Fruit fly (Drosophila melanogaster) whole organism, prepupa: ENCODE results near the gene CG4565.

ENCODE experiments used
- Blimp-1 ChIP-seq: fragments of 200-800 bp; sonication (Bioruptor generic); optimal IDR thresholded peaks from 3 replicates; lab custom pipeline; 2017; ENCODE audit warnings: missing biosample characterization, missing genetic modification characterization, mild to moderate bottlenecking, moderate library complexity, missing genetic modification reagents
- CG10631 ChIP-seq: fragments of 200-800 bp; sonication (Bioruptor generic); optimal IDR thresholded peaks from 2 replicates; lab custom pipeline; 2016; ENCODE audit warnings: missing biosample characterization, missing genetic modification characterization
- CG10669 ChIP-seq: fragments of 200-800 bp; sonication (Bioruptor generic); optimal IDR thresholded peaks from 3 replicates; lab custom pipeline; 2018; ENCODE audit warnings: missing biosample characterization, mild to moderate bottlenecking, missing genetic modification characterization, moderate library complexity
- CG11902 ChIP-seq: fragments of 200-800 bp; sonication (Bioruptor generic); optimal IDR thresholded peaks from 3 replicates; lab custom pipeline; 2016; ENCODE audit warnings: missing biosample characterization, missing genetic modification characterization
- CG15336 ChIP-seq: fragments of 200-800 bp; sonication (Bioruptor generic); IDR thresholded peaks from 2 replicates; pipeline ENCODE4 v1.3.6; 2022; ENCODE audit warnings: missing biosample characterization, missing genetic modification characterization
- CG3032 ChIP-seq: fragments of 200-800 bp; optimal IDR thresholded peaks from 2 replicates; lab custom pipeline; 2019; ENCODE audit warnings: missing biosample characterization, mild to moderate bottlenecking, missing genetic modification characterization, moderate library complexity
- CG31627 ChIP-seq: fragments of 200-800 bp; sonication (Bioruptor generic); optimal IDR thresholded peaks from 3 replicates; lab custom pipeline; 2016; ENCODE audit warnings: missing biosample characterization, missing genetic modification characterization
- CG32006 ChIP-seq: fragments of 200-800 bp; sonication (Bioruptor generic); optimal IDR thresholded peaks from 3 replicates; lab custom pipeline; 2017; ENCODE audit warnings: missing biosample characterization, mild to moderate bottlenecking, missing genetic modification characterization
- CG34406 ChIP-seq: fragments of 200-800 bp; sonication (Bioruptor generic); optimal IDR thresholded peaks from 3 replicates; lab custom pipeline; 2016; ENCODE audit warnings: missing biosample characterization, missing genetic modification characterization
- CG3919 ChIP-seq: fragments of 200-800 bp; sonication (Bioruptor generic); optimal IDR thresholded peaks from 3 replicates; lab custom pipeline; 2016; ENCODE audit warnings: missing biosample characterization, missing genetic modification characterization
- CG6163 ChIP-seq: fragments of 200-800 bp; sonication (Bioruptor generic); IDR thresholded peaks from 3 replicates; pipeline ENCODE4 v1.3.6; 2022; ENCODE audit warnings: missing biosample characterization, missing genetic modification characterization
- CG6276 ChIP-seq: fragments of 200-800 bp; sonication (Bioruptor generic); optimal IDR thresholded peaks from 2 replicates; lab custom pipeline; 2017; ENCODE audit warnings: missing biosample characterization, mild to moderate bottlenecking, missing genetic modification characterization
- CG6792 ChIP-seq: fragments of 200-800 bp; sonication (Bioruptor generic); optimal IDR thresholded peaks from 3 replicates; lab custom pipeline; 2016; ENCODE audit warnings: missing biosample characterization, missing genetic modification characterization
- CG6808 ChIP-seq: fragments of 200-800 bp; sonication (Bioruptor generic); optimal IDR thresholded peaks from 3 replicates; lab custom pipeline; 2017; ENCODE audit warnings: missing biosample characterization, missing genetic modification characterization, mild to moderate bottlenecking, moderate library complexity, missing genetic modification reagents
- CG6854 ChIP-seq: fragments of 200-800 bp; sonication (Bioruptor generic); optimal IDR thresholded peaks from 2 replicates; lab custom pipeline; 2017; ENCODE audit warnings: missing biosample characterization, mild to moderate bottlenecking, missing genetic modification characterization
- CG8119 ChIP-seq: fragments of 200-800 bp; sonication (Bioruptor generic); IDR thresholded peaks from 3 replicates; pipeline ENCODE4 v1.3.6; 2022; ENCODE audit warnings: missing biosample characterization, missing genetic modification characterization
- CG8632 ChIP-seq: fragments of 200-800 bp; sonication (Bioruptor generic); optimal IDR thresholded peaks from 3 replicates; lab custom pipeline; 2016; ENCODE audit warnings: missing biosample characterization, missing genetic modification characterization
- Eip75B ChIP-seq: fragments of 200-800 bp; sonication (Bioruptor generic); optimal IDR thresholded peaks from 3 replicates; lab custom pipeline; 2016; ENCODE audit warnings: missing biosample characterization, missing genetic modification characterization
- Eip78C ChIP-seq: fragments of 200-800 bp; sonication (Bioruptor generic); peaks from one replicate; lab custom pipeline; 2016; ENCODE audit warnings: missing biosample characterization, missing genetic modification characterization
- Ets21C ChIP-seq: fragments of 200-800 bp; sonication (Bioruptor generic); optimal IDR thresholded peaks from 3 replicates; lab custom pipeline; 2016; ENCODE audit warnings: missing biosample characterization, missing genetic modification characterization
- Ets96B ChIP-seq: fragments of 200-800 bp; optimal IDR thresholded peaks from 2 replicates; lab custom pipeline; 2019; ENCODE audit warnings: missing biosample characterization, mild to moderate bottlenecking, missing genetic modification characterization, moderate library complexity
- Gug ChIP-seq: fragments of 200-800 bp; sonication (Bioruptor generic); IDR thresholded peaks from 2 replicates; pipeline ENCODE4 v1.3.6; 2022; ENCODE audit warnings: missing biosample characterization, missing genetic modification characterization
- Hr38 ChIP-seq: sonication (Bioruptor generic); optimal IDR thresholded peaks from 2 replicates; lab custom pipeline; 2016; ENCODE audit warnings: missing biosample characterization, missing genetic modification characterization
- Hr39 ChIP-seq: fragments of 200-800 bp; sonication (Bioruptor generic); optimal IDR thresholded peaks from 2 replicates; lab custom pipeline; 2016; ENCODE audit warnings: missing biosample characterization, missing genetic modification characterization
- Lpt ChIP-seq: fragments of 200-800 bp; sonication (Bioruptor generic); optimal IDR thresholded peaks from 3 replicates; lab custom pipeline; 2016; ENCODE audit warnings: missing biosample characterization, missing genetic modification characterization
- Met ChIP-seq: fragments of 200-800 bp; sonication (Bioruptor generic); optimal IDR thresholded peaks from 3 replicates; lab custom pipeline; 2016; ENCODE audit warnings: missing biosample characterization, missing genetic modification characterization
- OdsH ChIP-seq: fragments of 200-800 bp; sonication (Bioruptor generic); optimal IDR thresholded peaks from 3 replicates; lab custom pipeline; 2016; ENCODE audit warnings: missing biosample characterization, missing genetic modification characterization
- Sox15 ChIP-seq: fragments of 200-800 bp; sonication (Bioruptor generic); optimal IDR thresholded peaks from 3 replicates; lab custom pipeline; 2016; ENCODE audit warnings: missing biosample characterization, missing genetic modification characterization
- achi ChIP-seq: fragments of 200-800 bp; sonication (Bioruptor generic); optimal IDR thresholded peaks from 3 replicates; lab custom pipeline; 2016; ENCODE audit warnings: missing biosample characterization, missing genetic modification characterization
- acj6 ChIP-seq: fragments of 200-800 bp; sonication (Bioruptor generic); optimal IDR thresholded peaks from 3 replicates; lab custom pipeline; 2016; ENCODE audit warnings: missing biosample characterization, missing genetic modification characterization
- cyc ChIP-seq: fragments of 200-800 bp; sonication (Bioruptor generic); optimal IDR thresholded peaks from 3 replicates; lab custom pipeline; 2016; ENCODE audit warnings: missing biosample characterization, missing genetic modification characterization
- dac ChIP-seq: fragments of 200-800 bp; sonication (Bioruptor generic); optimal IDR thresholded peaks from 2 replicates; lab custom pipeline; 2017; ENCODE audit warnings: missing biosample characterization, mild to moderate bottlenecking, missing genetic modification characterization
- dsx ChIP-seq: fragments of 200-800 bp; optimal IDR thresholded peaks from 3 replicates; lab custom pipeline; 2019; ENCODE audit warnings: missing biosample characterization, mild to moderate bottlenecking, missing genetic modification characterization, moderate library complexity; ENCODE audit not compliant: poor library complexity, severe bottlenecking
- eg ChIP-seq: fragments of 200-800 bp; sonication (Bioruptor generic); IDR thresholded peaks from 3 replicates; pipeline ENCODE4 v1.3.6; 2022; ENCODE audit warnings: missing biosample characterization, missing genetic modification characterization
- esn ChIP-seq: fragments of 200-800 bp; sonication (Bioruptor generic); optimal IDR thresholded peaks from 2 replicates; lab custom pipeline; 2016; ENCODE audit warnings: missing biosample characterization, mild to moderate bottlenecking, missing genetic modification characterization, moderate library complexity
- fd59A ChIP-seq: fragments of 200-800 bp; sonication (Bioruptor generic); optimal IDR thresholded peaks from 2 replicates; lab custom pipeline; 2017; ENCODE audit warnings: missing biosample characterization, mild to moderate bottlenecking, missing genetic modification characterization, missing genetic modification reagents
- fd85E ChIP-seq: fragments of 200-800 bp; sonication (Bioruptor generic); optimal IDR thresholded peaks from 3 replicates; lab custom pipeline; 2016; ENCODE audit warnings: missing biosample characterization, missing genetic modification characterization
- lz ChIP-seq: fragments of 200-800 bp; sonication (Bioruptor generic); optimal IDR thresholded peaks from 3 replicates; lab custom pipeline; 2016; ENCODE audit warnings: missing biosample characterization, missing genetic modification characterization
- pdm3 ChIP-seq: fragments of 200-800 bp; sonication (Bioruptor generic); optimal IDR thresholded peaks from 3 replicates; lab custom pipeline; 2016; ENCODE audit warnings: missing biosample characterization, missing genetic modification characterization
- ss ChIP-seq, 2 experiments: fragments of 200-800 bp; sonication (Bioruptor generic); optimal IDR thresholded peaks; 2 replicates in 1 of 2; 3 replicates in 1 of 2; lab custom pipeline; 2017 to 2018; ENCODE audit warnings: mild to moderate bottlenecking in 2 of 2, missing biosample characterization in 2 of 2, missing genetic modification characterization in 2 of 2, moderate library complexity in 1 of 2
- svp ChIP-seq: fragments of 200-800 bp; sonication (Bioruptor generic); peaks from one replicate; lab custom pipeline; 2016; ENCODE audit warnings: missing biosample characterization, missing genetic modification characterization
- vri ChIP-seq: fragments of 200-800 bp; sonication (Bioruptor generic); optimal IDR thresholded peaks from 3 replicates; lab custom pipeline; 2016; ENCODE audit warnings: missing biosample characterization, mild to moderate bottlenecking, missing genetic modification characterization

CG4565 gene

DNA sequence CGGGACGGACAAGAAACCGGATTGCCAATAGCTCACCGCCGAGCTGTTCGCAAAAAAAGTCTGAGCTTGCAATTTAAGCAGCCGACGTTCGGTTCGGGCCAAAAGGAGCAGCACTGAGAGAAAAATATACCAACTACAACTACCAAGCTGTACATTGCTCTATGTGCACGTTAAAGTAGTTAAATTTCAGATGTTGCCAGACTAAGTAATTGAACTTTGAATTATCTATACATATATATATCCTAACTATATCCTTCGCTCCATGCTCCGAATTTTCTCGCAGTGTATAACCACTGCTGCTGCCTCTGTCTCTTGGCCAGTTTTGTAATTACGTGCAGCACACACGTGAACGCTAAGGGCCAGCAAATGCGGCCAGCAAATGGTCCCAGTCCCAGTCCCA, 17.6 kb upstream of the CG4565 start (continued):
- TF ChIP-seq CG15336 (GFP tag; lab: Robert Waterston, UW) (peak; percentile 97), esn (GFP tag; lab: Kevin White, UChicago) (peak; percentile 96), cyc (GFP tag; lab: Kevin White, UChicago) (peak; percentile 95), Ets96B (peak; percentile 95), fd59A (peak; percentile 93), Gug (GFP tag; lab: Robert Waterston, UW) (peak; percentile 88), CG8632 (GFP tag; lab: Kevin White, UChicago) (peak; percentile 95), CG6792 (GFP tag; lab: Kevin White, UChicago) (peak; percentile 97), Met (GFP tag; lab: Kevin White, UChicago) (peak; percentile 94), Blimp-1 (peak; percentile 88), dac (GFP tag; lab: Kevin White, UChicago) (peak; percentile 92), CG6276 (GFP tag; lab: Kevin White, UChicago) (peak; percentile 95), CG6808 (GFP tag; lab: Kevin White, UChicago) (peak; percentile 96), Ets21C (peak; percentile 86), eg (GFP tag; lab: Robert Waterston, UW) (peak; percentile 97)

DNA sequence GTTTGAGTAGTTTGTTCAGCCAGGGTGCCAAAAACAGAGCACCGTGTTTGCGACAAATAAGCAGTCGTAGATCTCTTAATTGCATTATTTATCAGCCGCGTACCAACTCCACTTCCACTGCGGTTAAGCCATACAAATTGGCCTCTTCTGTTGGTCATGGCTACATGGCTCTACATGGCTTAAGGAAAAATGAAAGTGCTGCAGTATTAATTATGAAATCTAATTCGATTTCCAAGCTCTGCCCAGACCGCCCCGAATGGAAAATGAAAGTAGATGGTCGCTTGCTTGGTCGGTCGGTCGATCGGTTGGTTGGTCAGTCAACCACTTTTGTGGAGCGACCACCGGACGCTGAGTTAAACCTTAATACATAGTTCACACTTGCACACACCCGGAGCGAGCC, 15.6 kb upstream of the CG4565 start:
- TF ChIP-seq dsx (GFP tag; lab: Kevin White, UChicago) (no peak), Lpt (GFP tag; lab: Kevin White, UChicago) (no peak), CG31627 (no peak)

DNA sequence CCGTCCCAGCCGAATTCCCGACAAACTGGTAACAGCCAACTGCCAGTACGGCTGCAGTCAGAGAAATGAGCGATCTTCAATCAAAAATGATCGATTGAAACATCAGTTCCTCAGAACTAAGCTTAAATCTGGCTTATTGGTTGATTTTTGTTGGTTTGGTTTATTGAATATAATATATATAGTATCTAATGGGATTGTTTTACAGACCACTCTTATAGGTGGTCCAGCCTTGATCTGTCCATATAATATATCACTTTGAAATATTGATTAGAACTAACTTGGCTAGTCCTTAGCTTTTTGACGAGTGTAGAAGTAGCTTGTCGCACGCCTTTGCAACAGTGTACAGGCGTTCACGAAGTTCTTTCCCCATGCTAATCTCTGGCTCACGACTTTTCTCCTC, 10.1 kb upstream of the CG4565 start:
- TF ChIP-seq Ets96B (peak; percentile 31), Lpt (GFP tag; lab: Kevin White, UChicago) (no peak), fd59A (peak; percentile 16), acj6 (peak; percentile 19), ss (GFP tag; optimal IDR thresholded peaks at IDR 0.05; lab: Kevin White, UChicago) (peak; percentile 4 to 31), CG6808 (GFP tag; lab: Kevin White, UChicago) (peak; percentile 44), lz (GFP tag; lab: Kevin White, UChicago) (no peak), CG32006 (peak; percentile 48), Eip75B (GFP tag; lab: Kevin White, UChicago) (no peak), Ets21C (no peak), dsx (GFP tag; lab: Kevin White, UChicago) (peak; percentile 61), CG10631 (GFP tag; lab: Kevin White, UChicago) (peak; percentile 28), achi (GFP tag; lab: Kevin White, UChicago) (peak; percentile 20), CG15336 (GFP tag; lab: Robert Waterston, UW) (0 out of 2 replicates have a peak, but pooled peaks have one; percentile 12), CG3919 (GFP tag; lab: Kevin White, UChicago) (peak; percentile 24), Hr39 (GFP tag; lab: Kevin White, UChicago) (no peak), Hr38 (GFP tag; lab: Kevin White, UChicago) (no peak), Eip78C (GFP tag; lab: Kevin White, UChicago) (peak; percentile 70), CG11902 (GFP tag; lab: Kevin White, UChicago) (no peak), vri (no peak), CG10669 (GFP tag; lab: Kevin White, UChicago) (peak; percentile 30), CG34406 (GFP tag; lab: Kevin White, UChicago) (no peak), CG3032 (peak; percentile 58), CG6163 (GFP tag; lab: Robert Waterston, UW) (no peak), CG6792 (GFP tag; lab: Kevin White, UChicago) (no peak), Met (GFP tag; lab: Kevin White, UChicago) (no peak)
- TF ChIP-seq, all 60 proteins: peak for 14

DNA sequence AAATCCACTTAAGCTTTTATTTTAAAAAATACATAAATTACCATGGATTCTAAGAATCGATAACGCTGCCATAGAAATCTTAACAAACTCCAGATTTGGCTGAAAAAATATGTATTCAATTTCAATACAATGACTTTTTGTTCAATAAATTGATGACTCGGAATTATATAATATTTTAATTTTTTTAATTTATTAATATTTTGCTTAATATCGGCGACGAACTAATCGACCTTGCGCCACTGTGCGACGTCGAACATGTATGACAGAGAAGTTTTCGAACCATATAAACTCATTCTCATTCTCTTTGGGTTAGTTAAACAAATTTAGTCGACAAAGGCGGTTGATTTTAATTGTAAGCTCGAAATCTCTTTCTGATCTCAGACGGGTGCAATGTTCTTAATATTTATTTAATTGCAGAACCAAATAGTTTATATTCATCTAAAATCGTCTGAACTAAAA, 3.0 kb upstream of the CG4565 start, which contains the start of gene CG42394:
TSS of gene CG42394 (plus strand) at position 311 of the 459 bp plus-strand sequence.
- TF ChIP-seq CG6854 (GFP tag; lab: Kevin White, UChicago) (peak; percentile 92), Ets21C (peak; percentile 69), CG15336 (GFP tag; lab: Robert Waterston, UW) (peak; percentile 97), acj6 (peak; percentile 90), fd85E (GFP tag; lab: Kevin White, UChicago) (peak; percentile 81), svp (GFP tag; lab: Kevin White, UChicago) (peak; percentile 93), pdm3 (GFP tag; lab: Kevin White, UChicago) (peak; percentile 89), CG32006 (peak; percentile 96), lz (GFP tag; lab: Kevin White, UChicago) (peak; percentile 83), CG3032 (peak; percentile 93), dsx (GFP tag; lab: Kevin White, UChicago) (peak; percentile 87), CG31627 (peak; percentile 77), CG11902 (GFP tag; lab: Kevin White, UChicago) (peak; percentile 71), Lpt (GFP tag; lab: Kevin White, UChicago) (peak; percentile 93), CG8119 (GFP tag; lab: Robert Waterston, UW) (peak; percentile 96), Blimp-1 (peak; percentile 77), cyc (GFP tag; lab: Kevin White, UChicago) (peak; percentile 77), CG6808 (GFP tag; lab: Kevin White, UChicago) (peak; percentile 87), esn (GFP tag; lab: Kevin White, UChicago) (peak; percentile 92), CG6276 (GFP tag; lab: Kevin White, UChicago) (peak; percentile 97), Hr39 (GFP tag; lab: Kevin White, UChicago) (peak; percentile 69), CG34406 (GFP tag; lab: Kevin White, UChicago) (peak; percentile 90), Sox15 (GFP tag; lab: Kevin White, UChicago) (peak; percentile 55), OdsH (GFP tag; lab: Kevin White, UChicago) (peak; percentile 92)
